Worm (Caenorhabditis elegans) whole organism, mixed stage, embryonic: Measurements from ENCODE around the gene col-69.

Experiments used
- M03D4.4 ChIP-seq: sonication (generic microtip); optimal IDR thresholded peaks from 2 replicates; lab custom pipeline; 2017; ENCODE audit warnings: mild to moderate bottlenecking, missing genetic modification characterization, missing compliant biosample characterization
- bed-3 ChIP-seq: fragments of 200-800 bp; sonication (Bioruptor generic); optimal IDR thresholded peaks from 3 replicates; lab custom pipeline; 2018; ENCODE audit warnings: mild to moderate bottlenecking, missing genetic modification characterization, moderate library complexity, missing compliant biosample characterization
- blmp-1 ChIP-seq: fragments of 150-350 bp; optimal IDR thresholded peaks from 2 replicates; lab custom pipeline; 2014; ENCODE audit warnings: missing biosample characterization, missing genetic modification characterization
- ceh-39 ChIP-seq: fragments of 150-350 bp; optimal IDR thresholded peaks from 2 replicates; lab custom pipeline; 2014; ENCODE audit warnings: missing biosample characterization, missing genetic modification characterization
- ceh-43 ChIP-seq: fragments of 200-800 bp; sonication (Bioruptor generic); optimal IDR thresholded peaks from 2 replicates; lab custom pipeline; 2018; ENCODE audit warnings: mild to moderate bottlenecking, missing genetic modification characterization, moderate library complexity, missing compliant biosample characterization
- ceh-83 ChIP-seq: fragments of 200-800 bp; sonication (Bioruptor generic); optimal IDR thresholded peaks from 2 replicates; lab custom pipeline; 2018; ENCODE audit warnings: mild to moderate bottlenecking, missing genetic modification characterization, missing compliant biosample characterization
- ces-1 ChIP-seq: fragments of 150-350 bp; optimal IDR thresholded peaks from 2 replicates; lab custom pipeline; 2014; ENCODE audit warnings: missing biosample characterization, missing genetic modification reagents, missing genetic modification characterization
- cnd-1 ChIP-seq: fragments of 200-800 bp; sonication (Bioruptor generic); optimal IDR thresholded peaks from 2 replicates; lab custom pipeline; 2018; ENCODE audit warnings: mild to moderate bottlenecking, missing genetic modification characterization, missing compliant biosample characterization
- elt-3 ChIP-seq: fragments of 150-350 bp; optimal IDR thresholded peaks from 2 replicates; lab custom pipeline; 2014; ENCODE audit warnings: missing biosample characterization, missing genetic modification characterization
- flh-1 ChIP-seq: fragments of 200-800 bp; sonication (Bioruptor generic); optimal IDR thresholded peaks from 2 replicates; lab custom pipeline; 2018; ENCODE audit warnings: mild to moderate bottlenecking, missing genetic modification characterization, moderate library complexity, missing compliant biosample characterization
- ham-2 ChIP-seq: fragments of 200-800 bp; sonication (Bioruptor generic); optimal IDR thresholded peaks from 2 replicates; lab custom pipeline; 2018; ENCODE audit warnings: mild to moderate bottlenecking, missing genetic modification characterization, missing compliant biosample characterization
- hlh-1 ChIP-seq: fragments of 150-350 bp; optimal IDR thresholded peaks from 2 replicates; lab custom pipeline; 2014; ENCODE audit warnings: missing biosample characterization, missing genetic modification reagents, missing genetic modification characterization
- lin-13 ChIP-seq: fragments of 150-350 bp; optimal IDR thresholded peaks from 2 replicates; lab custom pipeline; 2014; ENCODE audit warnings: missing biosample characterization, missing genetic modification characterization
- lin-32 ChIP-seq: fragments of 200-800 bp; sonication (Bioruptor generic); optimal IDR thresholded peaks from 2 replicates; lab custom pipeline; 2018; ENCODE audit warnings: mild to moderate bottlenecking, missing genetic modification characterization, missing compliant biosample characterization
- lsy-2 ChIP-seq: fragments of 150-350 bp; optimal IDR thresholded peaks from 2 replicates; lab custom pipeline; 2014; ENCODE audit warnings: missing biosample characterization, missing genetic modification characterization
- mab-5 ChIP-seq: fragments of 150-350 bp; optimal IDR thresholded peaks from 2 replicates; lab custom pipeline; 2014; ENCODE audit warnings: missing biosample characterization, missing genetic modification characterization
- mep-1 ChIP-seq: fragments of 150-350 bp; optimal IDR thresholded peaks from 2 replicates; lab custom pipeline; 2017; ENCODE audit warnings: missing biosample characterization, missing genetic modification reagents, missing genetic modification characterization, inconsistent platforms
- mls-2 ChIP-seq: sonication (generic microtip); optimal IDR thresholded peaks from 2 replicates; lab custom pipeline; 2016; ENCODE audit warnings: mild to moderate bottlenecking, missing genetic modification characterization, moderate library complexity, missing compliant biosample characterization
- nhr-12 ChIP-seq: fragments of 150-350 bp; optimal IDR thresholded peaks from 2 replicates; lab custom pipeline; 2014; ENCODE audit warnings: missing biosample characterization, missing genetic modification characterization
- nhr-237 ChIP-seq: fragments of 150-350 bp; optimal IDR thresholded peaks from 2 replicates; lab custom pipeline; 2014; ENCODE audit warnings: missing biosample characterization, missing genetic modification characterization
- nhr-28 ChIP-seq: fragments of 150-350 bp; optimal IDR thresholded peaks from 2 replicates; lab custom pipeline; 2014; ENCODE audit warnings: missing biosample characterization, missing genetic modification characterization
- nhr-76 ChIP-seq: sonication (generic microtip); optimal IDR thresholded peaks from 2 replicates; lab custom pipeline; 2017; ENCODE audit warnings: missing biosample characterization, missing genetic modification characterization
- pha-4 ChIP-seq: fragments of 150-350 bp; optimal IDR thresholded peaks from 2 replicates; lab custom pipeline; 2018; ENCODE audit warnings: missing biosample characterization, missing genetic modification reagents, missing genetic modification characterization
- sem-2 ChIP-seq: fragments of 200-800 bp; sonication (Bioruptor generic); optimal IDR thresholded peaks from 2 replicates; lab custom pipeline; 2018; ENCODE audit warnings: mild to moderate bottlenecking, missing genetic modification characterization, missing compliant biosample characterization
- snpc-4 ChIP-seq: fragments of 150-350 bp; optimal IDR thresholded peaks from 2 replicates; lab custom pipeline; 2014; ENCODE audit warnings: missing biosample characterization, missing genetic modification characterization
- sptf-1 ChIP-seq: sonication (generic microtip); optimal IDR thresholded peaks from 2 replicates; lab custom pipeline; 2017; ENCODE audit warnings: mild to moderate bottlenecking, missing genetic modification characterization, moderate library complexity, missing compliant biosample characterization
- tbx-8 ChIP-seq: fragments of 200-800 bp; sonication (Bioruptor generic); optimal IDR thresholded peaks from 2 replicates; lab custom pipeline; 2018; ENCODE audit warnings: mild to moderate bottlenecking, missing genetic modification characterization, moderate library complexity, missing compliant biosample characterization
- unc-120 ChIP-seq: sonication (generic microtip); optimal IDR thresholded peaks from 2 replicates; lab custom pipeline; 2017; ENCODE audit warnings: missing genetic modification characterization, missing compliant biosample characterization; ENCODE audit not compliant: poor library complexity, severe bottlenecking
- unc-39 ChIP-seq: fragments of 150-350 bp; optimal IDR thresholded peaks from 2 replicates; lab custom pipeline; 2014; ENCODE audit warnings: missing biosample characterization, missing genetic modification characterization
- unc-62 ChIP-seq: fragments of 150-350 bp; optimal IDR thresholded peaks from 2 replicates; lab custom pipeline; 2014; ENCODE audit warnings: missing biosample characterization, missing genetic modification reagents, missing genetic modification characterization
- zip-8 ChIP-seq: fragments of 150-350 bp; optimal IDR thresholded peaks from 2 replicates; lab custom pipeline; 2014; ENCODE audit warnings: missing biosample characterization, missing genetic modification characterization
- ztf-11 ChIP-seq: fragments of 150-350 bp; optimal IDR thresholded peaks from 2 replicates; lab custom pipeline; 2014; ENCODE audit warnings: missing biosample characterization, missing genetic modification characterization

Gene col-69

DNA sequence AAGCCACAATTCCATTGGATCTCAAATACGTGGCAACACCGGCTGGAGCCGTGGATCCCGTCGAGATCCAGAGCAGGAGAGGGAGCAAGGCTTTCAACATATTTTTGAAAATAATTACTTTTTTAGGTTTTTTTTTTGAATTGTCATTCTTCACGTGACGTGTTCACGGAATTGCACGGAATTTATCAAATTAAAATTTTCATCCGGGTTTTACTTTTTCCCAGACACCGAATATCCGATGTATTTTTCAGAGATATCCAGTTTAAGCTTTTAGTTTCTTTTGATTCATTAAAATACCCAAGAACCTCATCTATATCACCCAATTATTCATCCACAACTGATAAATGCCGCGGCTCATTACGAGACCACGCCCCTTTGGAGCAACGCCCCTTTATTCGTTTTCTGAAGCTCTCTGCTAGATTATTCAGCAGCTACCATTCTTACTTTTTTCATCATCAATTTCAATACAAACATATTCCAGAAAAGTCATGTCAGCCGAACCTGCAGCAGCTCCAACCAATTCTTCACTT is 8.6 kb downstream of the col-69 start, which contains the start of the genes clec-117 and B0432.1:
TSS of gene clec-117 (minus strand) at position 101 of the 530 bp plus-strand sequence.
TSS of gene B0432.1 (plus strand) at position 480 of the 530 bp plus-strand sequence.
- TF ChIP-seq elt-3 (tag; lab: Kevin White, UChicago) (no peak), nhr-12 (tag; lab: Kevin White, UChicago) (no peak), ham-2 (GFP tag; lab: Kevin White, UChicago) (no peak), flh-1 (GFP tag; lab: Kevin White, UChicago) (no peak), cnd-1 (tag; lab: Kevin White, UChicago) (no peak), hlh-1 (tag; lab: Kevin White, UChicago) (no peak), zip-8 (tag; lab: Kevin White, UChicago) (no peak), unc-120 (tag; lab: Kevin White, UChicago) (no peak), sptf-1 (tag; lab: Kevin White, UChicago) (no peak), unc-39 (tag; lab: Kevin White, UChicago) (no peak), ceh-39 (no peak), nhr-237 (tag; lab: Kevin White, UChicago) (no peak), ces-1 (GFP tag; lab: Kevin White, UChicago) (no peak), snpc-4 (tag; lab: Kevin White, UChicago) (no peak), nhr-28 (tag; lab: Kevin White, UChicago) (no peak), tbx-8 (GFP tag; lab: Kevin White, UChicago) (no peak), pha-4 (no peak), lsy-2 (tag; lab: Kevin White, UChicago) (no peak)

DNA sequence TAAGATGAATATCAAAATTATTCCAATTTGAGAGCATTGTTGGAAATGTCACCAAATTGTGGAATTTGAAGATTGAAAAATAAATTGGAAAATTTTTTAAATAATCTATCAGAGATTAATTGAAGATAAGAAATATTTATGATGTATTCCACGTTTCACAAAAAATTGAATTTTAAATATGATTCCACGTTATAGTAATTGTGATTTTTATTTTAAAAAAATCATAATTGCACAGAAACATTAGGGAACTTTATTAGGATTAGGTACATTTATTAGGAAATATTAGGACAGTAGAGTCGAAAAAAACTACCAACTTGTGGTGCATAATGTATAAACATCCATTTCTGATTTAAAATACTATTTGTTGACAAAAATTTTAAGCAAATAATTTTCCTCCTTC is 10.9 kb downstream of the col-69 start, which contains the start of gene B0432.11:
TSS of gene B0432.11 (minus strand) at position 101 of the 400 bp plus-strand sequence.
- TF ChIP-seq ceh-43 (GFP tag; lab: Kevin White, UChicago) (no peak), ceh-39 (no peak), unc-62 (GFP tag; lab: Kevin White, UChicago) (no peak), sem-2 (no peak), mep-1 (tag; lab: Kevin White, UChicago) (no peak), nhr-237 (tag; lab: Kevin White, UChicago) (no peak), flh-1 (GFP tag; lab: Kevin White, UChicago) (no peak), blmp-1 (tag; lab: Kevin White, UChicago) (no peak), ceh-83 (GFP tag; lab: Kevin White, UChicago) (no peak), unc-39 (tag; lab: Kevin White, UChicago) (no peak), unc-120 (tag; lab: Kevin White, UChicago) (no peak), tbx-8 (GFP tag; lab: Kevin White, UChicago) (no peak), mls-2 (tag; lab: Kevin White, UChicago) (no peak), ztf-11 (tag; lab: Kevin White, UChicago) (no peak)

DNA sequence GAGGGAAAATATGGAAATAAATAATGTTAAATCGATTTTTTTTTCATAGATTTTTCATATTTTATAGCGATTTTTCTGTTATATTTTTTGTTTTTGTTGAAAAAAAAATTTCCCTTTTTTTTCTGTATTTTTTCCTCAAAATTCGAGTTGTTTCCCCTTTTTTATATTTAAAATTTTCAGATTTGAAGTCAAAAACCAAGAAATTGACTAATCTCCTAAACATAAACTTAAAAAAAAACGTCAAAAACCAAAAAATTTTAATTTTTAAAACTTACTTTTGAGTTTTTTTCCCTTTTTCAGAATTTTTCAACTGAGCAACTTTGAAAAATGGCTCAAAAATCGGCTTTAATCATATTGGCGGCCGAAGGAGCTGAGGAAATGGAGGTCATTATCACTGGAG is 15.3 kb downstream of the col-69 start, which contains the start of gene djr-1.1:
TSS of gene djr-1.1 (plus strand) at position 301 of the 400 bp plus-strand sequence.
- TF ChIP-seq snpc-4 (tag; lab: Kevin White, UChicago) = no peak
- TF ChIP-seq lin-13 (tag; lab: Kevin White, UChicago) = no peak
- no peak for TF ChIP-seq pha-4
- TF ChIP-seq ceh-43 (GFP tag; lab: Kevin White, UChicago) = no peak
- TF ChIP-seq zip-8 (tag; lab: Kevin White, UChicago) = no peak
- TF ChIP-seq cnd-1 (tag; lab: Kevin White, UChicago) = no peak
- no peak for TF ChIP-seq nhr-12 (tag; lab: Kevin White, UChicago)
- no peak for TF ChIP-seq ztf-11 (tag; lab: Kevin White, UChicago)
- no peak for TF ChIP-seq unc-120 (tag; lab: Kevin White, UChicago)
- TF ChIP-seq sptf-1 (tag; lab: Kevin White, UChicago) = no peak
- no peak for TF ChIP-seq mls-2 (tag; lab: Kevin White, UChicago)
- no peak for TF ChIP-seq sem-2
- no peak for TF ChIP-seq unc-62 (GFP tag; lab: Kevin White, UChicago)
- no peak for TF ChIP-seq lsy-2 (tag; lab: Kevin White, UChicago)
- TF ChIP-seq ceh-83 (GFP tag; lab: Kevin White, UChicago) = no peak
- no peak for TF ChIP-seq nhr-28 (tag; lab: Kevin White, UChicago)

DNA sequence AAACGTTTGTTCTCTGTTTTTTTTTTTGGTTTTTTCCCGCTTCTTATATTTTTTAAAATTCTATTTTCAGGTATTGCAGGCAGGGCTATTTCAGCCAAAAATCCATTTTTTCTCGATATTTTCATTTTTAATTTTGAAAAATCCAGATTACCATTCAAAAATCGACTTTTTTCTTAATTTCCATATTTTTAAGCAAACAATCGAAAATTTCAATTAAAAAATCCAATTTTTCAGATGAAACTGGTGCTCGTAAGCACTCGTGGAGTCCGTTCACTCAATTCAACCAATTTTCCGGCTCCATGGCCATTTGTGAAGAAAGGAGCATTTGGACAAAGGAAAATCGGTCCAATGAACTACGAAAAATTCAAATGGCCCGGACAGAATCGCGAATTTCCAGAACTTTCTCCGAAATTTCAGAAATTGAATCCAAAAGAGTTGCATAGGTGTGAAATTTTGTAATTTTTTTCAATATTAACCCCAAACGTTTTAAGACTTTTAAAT is 16.8 kb downstream of the col-69 start, which contains the start of gene mrpl-41:
TSS of gene mrpl-41 (plus strand) at position 235 of the 501 bp plus-strand sequence.
- TF ChIP-seq mep-1 (tag; lab: Kevin White, UChicago) (no peak), M03D4.4 (no peak), elt-3 (tag; lab: Kevin White, UChicago) (no peak), flh-1 (GFP tag; lab: Kevin White, UChicago) (no peak), unc-120 (tag; lab: Kevin White, UChicago) (no peak), sptf-1 (tag; lab: Kevin White, UChicago) (no peak), pha-4 (no peak), ces-1 (GFP tag; lab: Kevin White, UChicago) (no peak), mab-5 (tag; lab: Kevin White, UChicago) (no peak), lsy-2 (tag; lab: Kevin White, UChicago) (no peak), unc-62 (GFP tag; lab: Kevin White, UChicago) (no peak), ceh-83 (GFP tag; lab: Kevin White, UChicago) (no peak), nhr-28 (tag; lab: Kevin White, UChicago) (no peak), mls-2 (tag; lab: Kevin White, UChicago) (no peak), bed-3 (GFP tag; lab: Kevin White, UChicago) (no peak), zip-8 (tag; lab: Kevin White, UChicago) (no peak), ham-2 (GFP tag; lab: Kevin White, UChicago) (no peak), nhr-76 (no peak), lin-32 (no peak)
